Worm (Caenorhabditis elegans) whole organism, mixed stage, embryonic: ENCODE measurements around the gene exc-7.

Experiments used
- M03D4.4 ChIP-seq: sonication (generic microtip); optimal IDR thresholded peaks from 2 replicates; lab custom pipeline; 2017; ENCODE audit warnings: mild to moderate bottlenecking, missing genetic modification characterization, missing compliant biosample characterization
- bed-3 ChIP-seq: fragments of 200-800 bp; sonication (Bioruptor generic); optimal IDR thresholded peaks from 3 replicates; lab custom pipeline; 2018; ENCODE audit warnings: mild to moderate bottlenecking, missing genetic modification characterization, moderate library complexity, missing compliant biosample characterization
- blmp-1 ChIP-seq: fragments of 150-350 bp; optimal IDR thresholded peaks from 2 replicates; lab custom pipeline; 2014; ENCODE audit warnings: missing biosample characterization, missing genetic modification characterization
- ceh-39 ChIP-seq: fragments of 150-350 bp; optimal IDR thresholded peaks from 2 replicates; lab custom pipeline; 2014; ENCODE audit warnings: missing biosample characterization, missing genetic modification characterization
- ceh-43 ChIP-seq: fragments of 200-800 bp; sonication (Bioruptor generic); optimal IDR thresholded peaks from 2 replicates; lab custom pipeline; 2018; ENCODE audit warnings: mild to moderate bottlenecking, missing genetic modification characterization, moderate library complexity, missing compliant biosample characterization
- ceh-83 ChIP-seq: fragments of 200-800 bp; sonication (Bioruptor generic); optimal IDR thresholded peaks from 2 replicates; lab custom pipeline; 2018; ENCODE audit warnings: mild to moderate bottlenecking, missing genetic modification characterization, missing compliant biosample characterization
- ces-1 ChIP-seq: fragments of 150-350 bp; optimal IDR thresholded peaks from 2 replicates; lab custom pipeline; 2014; ENCODE audit warnings: missing biosample characterization, missing genetic modification reagents, missing genetic modification characterization
- drap-1 ChIP-seq: fragments of 200-800 bp; sonication (Bioruptor generic); optimal IDR thresholded peaks from 3 replicates; lab custom pipeline; 2018; ENCODE audit warnings: mild to moderate bottlenecking, missing genetic modification characterization, missing compliant biosample characterization
- elt-1 ChIP-seq: sonication (generic microtip); optimal IDR thresholded peaks from 2 replicates; lab custom pipeline; 2017; ENCODE audit warnings: missing genetic modification characterization, mild to moderate bottlenecking, missing compliant biosample characterization, antibody characterized with exemption, moderate library complexity, borderline replicate concordance; ENCODE audit not compliant: insufficient read depth
- elt-3 ChIP-seq: fragments of 150-350 bp; optimal IDR thresholded peaks from 2 replicates; lab custom pipeline; 2014; ENCODE audit warnings: missing biosample characterization, missing genetic modification characterization
- flh-1 ChIP-seq: fragments of 200-800 bp; sonication (Bioruptor generic); optimal IDR thresholded peaks from 2 replicates; lab custom pipeline; 2018; ENCODE audit warnings: mild to moderate bottlenecking, missing genetic modification characterization, moderate library complexity, missing compliant biosample characterization
- ham-2 ChIP-seq: fragments of 200-800 bp; sonication (Bioruptor generic); optimal IDR thresholded peaks from 2 replicates; lab custom pipeline; 2018; ENCODE audit warnings: mild to moderate bottlenecking, missing genetic modification characterization, missing compliant biosample characterization
- hlh-1 ChIP-seq: fragments of 150-350 bp; optimal IDR thresholded peaks from 2 replicates; lab custom pipeline; 2014; ENCODE audit warnings: missing biosample characterization, missing genetic modification reagents, missing genetic modification characterization
- lin-13 ChIP-seq: fragments of 150-350 bp; optimal IDR thresholded peaks from 2 replicates; lab custom pipeline; 2014; ENCODE audit warnings: missing biosample characterization, missing genetic modification characterization
- lin-32 ChIP-seq: fragments of 200-800 bp; sonication (Bioruptor generic); optimal IDR thresholded peaks from 2 replicates; lab custom pipeline; 2018; ENCODE audit warnings: mild to moderate bottlenecking, missing genetic modification characterization, missing compliant biosample characterization
- lsy-2 ChIP-seq: fragments of 150-350 bp; optimal IDR thresholded peaks from 2 replicates; lab custom pipeline; 2014; ENCODE audit warnings: missing biosample characterization, missing genetic modification characterization
- mab-5 ChIP-seq: fragments of 150-350 bp; optimal IDR thresholded peaks from 2 replicates; lab custom pipeline; 2014; ENCODE audit warnings: missing biosample characterization, missing genetic modification characterization
- mep-1 ChIP-seq: fragments of 150-350 bp; optimal IDR thresholded peaks from 2 replicates; lab custom pipeline; 2017; ENCODE audit warnings: missing biosample characterization, missing genetic modification reagents, missing genetic modification characterization, inconsistent platforms
- mls-2 ChIP-seq: sonication (generic microtip); optimal IDR thresholded peaks from 2 replicates; lab custom pipeline; 2016; ENCODE audit warnings: mild to moderate bottlenecking, missing genetic modification characterization, moderate library complexity, missing compliant biosample characterization
- nhr-12 ChIP-seq: fragments of 150-350 bp; optimal IDR thresholded peaks from 2 replicates; lab custom pipeline; 2014; ENCODE audit warnings: missing biosample characterization, missing genetic modification characterization
- nhr-2 ChIP-seq: fragments of 150-350 bp; optimal IDR thresholded peaks from 2 replicates; lab custom pipeline; 2014; ENCODE audit warnings: missing biosample characterization, missing genetic modification characterization
- nhr-237 ChIP-seq: fragments of 150-350 bp; optimal IDR thresholded peaks from 2 replicates; lab custom pipeline; 2014; ENCODE audit warnings: missing biosample characterization, missing genetic modification characterization
- nhr-76 ChIP-seq: sonication (generic microtip); optimal IDR thresholded peaks from 2 replicates; lab custom pipeline; 2017; ENCODE audit warnings: missing biosample characterization, missing genetic modification characterization
- pha-4 ChIP-seq: fragments of 150-350 bp; optimal IDR thresholded peaks from 2 replicates; lab custom pipeline; 2018; ENCODE audit warnings: missing biosample characterization, missing genetic modification reagents, missing genetic modification characterization
- sem-2 ChIP-seq: fragments of 200-800 bp; sonication (Bioruptor generic); optimal IDR thresholded peaks from 2 replicates; lab custom pipeline; 2018; ENCODE audit warnings: mild to moderate bottlenecking, missing genetic modification characterization, missing compliant biosample characterization
- snpc-4 ChIP-seq: fragments of 150-350 bp; optimal IDR thresholded peaks from 2 replicates; lab custom pipeline; 2014; ENCODE audit warnings: missing biosample characterization, missing genetic modification characterization
- tbx-8 ChIP-seq: fragments of 200-800 bp; sonication (Bioruptor generic); optimal IDR thresholded peaks from 2 replicates; lab custom pipeline; 2018; ENCODE audit warnings: mild to moderate bottlenecking, missing genetic modification characterization, moderate library complexity, missing compliant biosample characterization
- unc-120 ChIP-seq: sonication (generic microtip); optimal IDR thresholded peaks from 2 replicates; lab custom pipeline; 2017; ENCODE audit warnings: missing genetic modification characterization, missing compliant biosample characterization; ENCODE audit not compliant: poor library complexity, severe bottlenecking
- unc-39 ChIP-seq: fragments of 150-350 bp; optimal IDR thresholded peaks from 2 replicates; lab custom pipeline; 2014; ENCODE audit warnings: missing biosample characterization, missing genetic modification characterization
- unc-62 ChIP-seq: fragments of 150-350 bp; optimal IDR thresholded peaks from 2 replicates; lab custom pipeline; 2014; ENCODE audit warnings: missing biosample characterization, missing genetic modification reagents, missing genetic modification characterization
- zip-8 ChIP-seq: fragments of 150-350 bp; optimal IDR thresholded peaks from 2 replicates; lab custom pipeline; 2014; ENCODE audit warnings: missing biosample characterization, missing genetic modification characterization
- ztf-11 ChIP-seq: fragments of 150-350 bp; optimal IDR thresholded peaks from 2 replicates; lab custom pipeline; 2014; ENCODE audit warnings: missing biosample characterization, missing genetic modification characterization

exc-7 gene

ce11 chrII:9600022-9600722 is 24.4 kb downstream of the exc-7 start:
- TF ChIP-seq sem-2 (GFP tag; lab: Kevin White, UChicago) (no peak), snpc-4 (tag; lab: Kevin White, UChicago) (no peak), nhr-12 (tag; lab: Kevin White, UChicago) (no peak), nhr-76 (tag; lab: Kevin White, UChicago) (no peak), ham-2 (GFP tag; lab: Kevin White, UChicago) (no peak), tbx-8 (GFP tag; lab: Kevin White, UChicago) (no peak), bed-3 (no peak), drap-1 (no peak), unc-39 (tag; lab: Kevin White, UChicago) (no peak), mls-2 (tag; lab: Kevin White, UChicago) (no peak), lin-32 (GFP tag; lab: Kevin White, UChicago) (no peak), ztf-11 (tag; lab: Kevin White, UChicago) (no peak), elt-1 (tag; lab: Kevin White, UChicago) (no peak), mab-5 (tag; lab: Kevin White, UChicago) (no peak), blmp-1 (tag; lab: Kevin White, UChicago) (no peak), ceh-43 (GFP tag; lab: Kevin White, UChicago) (no peak), flh-1 (GFP tag; lab: Kevin White, UChicago) (no peak), pha-4 (tag; lab: Kevin White, UChicago) (no peak)
- TF ChIP-seq, all 35 proteins: peak for 0

ce11 chrII:9601069-9601468 is 25.3 kb downstream of the exc-7 start:
- TF ChIP-seq lin-13 = no peak
- no peak for TF ChIP-seq M03D4.4 (tag; lab: Kevin White, UChicago)
- no peak for TF ChIP-seq flh-1 (GFP tag; lab: Kevin White, UChicago)
- no peak for TF ChIP-seq unc-62 (GFP tag; lab: Kevin White, UChicago)
- TF ChIP-seq unc-120 (tag; lab: Kevin White, UChicago) = peak; percentile 5

- TF ChIP-seq ham-2 (GFP tag; lab: Kevin White, UChicago) (no peak), mab-5 (tag; lab: Kevin White, UChicago) (no peak), nhr-76 (tag; lab: Kevin White, UChicago) (no peak), snpc-4 (tag; lab: Kevin White, UChicago) (no peak), zip-8 (tag; lab: Kevin White, UChicago) (no peak), flh-1 (GFP tag; lab: Kevin White, UChicago) (no peak), M03D4.4 (tag; lab: Kevin White, UChicago) (no peak), drap-1 (no peak), elt-3 (tag; lab: Kevin White, UChicago) (no peak), nhr-237 (no peak), bed-3 (no peak), hlh-1 (tag; lab: Kevin White, UChicago) (no peak), unc-62 (GFP tag; lab: Kevin White, UChicago) (no peak), ces-1 (no peak), mep-1 (tag; lab: Kevin White, UChicago) (no peak)
- TF ChIP-seq, all 35 proteins: peak for 0
These were observed 25.9 kb downstream of the exc-7 start for ce11 chrII:9601679-9602078.

ce11 chrII:9602566-9602965 is 26.8 kb downstream of the exc-7 start:
- TF ChIP-seq tbx-8 (GFP tag; lab: Kevin White, UChicago) = no peak
- no peak for TF ChIP-seq ceh-83 (GFP tag; lab: Kevin White, UChicago)
- TF ChIP-seq ces-1 = no peak
- no peak for TF ChIP-seq bed-3
- no peak for TF ChIP-seq mab-5 (tag; lab: Kevin White, UChicago)
- no peak for TF ChIP-seq pha-4 (tag; lab: Kevin White, UChicago)
- no peak for TF ChIP-seq ham-2 (GFP tag; lab: Kevin White, UChicago)
- TF ChIP-seq mls-2 (tag; lab: Kevin White, UChicago) = no peak
- no peak for TF ChIP-seq nhr-12 (tag; lab: Kevin White, UChicago)
- no peak for TF ChIP-seq lsy-2
- no peak for TF ChIP-seq nhr-2 (tag; lab: Kevin White, UChicago)
- no peak for TF ChIP-seq ceh-39 (tag; lab: Kevin White, UChicago)
- no peak for TF ChIP-seq lin-32 (GFP tag; lab: Kevin White, UChicago)
- TF ChIP-seq mep-1 (tag; lab: Kevin White, UChicago) = no peak
- TF ChIP-seq zip-8 (tag; lab: Kevin White, UChicago) = no peak
- no peak for TF ChIP-seq nhr-237
- TF ChIP-seq ceh-43 (GFP tag; lab: Kevin White, UChicago) = no peak
- no peak for TF ChIP-seq snpc-4 (tag; lab: Kevin White, UChicago)
- TF ChIP-seq flh-1 (GFP tag; lab: Kevin White, UChicago) = no peak
- TF ChIP-seq elt-1 (tag; lab: Kevin White, UChicago) = no peak
